Fruit fly (Drosophila melanogaster) whole organism, embryonic: ENCODE measurements around the gene Sox102F.

Experiments
- Ada2b ChIP-seq: fragments of 200-800 bp; sonication (Bioruptor generic); IDR thresholded peaks from 2 replicates; pipeline ENCODE4 v1.3.6; 2022; ENCODE audit warnings: missing biosample characterization, missing genetic modification characterization
- Bgb ChIP-seq: fragments of 200-800 bp; sonication (Bioruptor generic); IDR thresholded peaks from 2 replicates; pipeline ENCODE4 v1.3.6; 2022; ENCODE audit warnings: missing biosample characterization, missing genetic modification characterization; ENCODE audit not compliant: partially characterized antibody
- CG10321 ChIP-seq: fragments of 200-800 bp; sonication (Bioruptor generic); IDR thresholded peaks from 2 replicates; pipeline ENCODE4 v1.3.6; 2022; ENCODE audit warnings: missing biosample characterization, missing genetic modification characterization
- CG12104 ChIP-seq: fragments of 200-800 bp; sonication (Bioruptor generic); optimal IDR thresholded peaks from 3 replicates; lab custom pipeline; 2016; ENCODE audit warnings: missing biosample characterization, missing genetic modification characterization
- CG13424 ChIP-seq: fragments of 200-800 bp; sonication (Bioruptor generic); optimal IDR thresholded peaks from 2 replicates; lab custom pipeline; 2019; ENCODE audit warnings: missing biosample characterization, mild to moderate bottlenecking, missing genetic modification characterization, moderate library complexity
- CG13775 ChIP-seq: fragments of 200-800 bp; sonication (Bioruptor generic); optimal IDR thresholded peaks from 3 replicates; lab custom pipeline; 2017; ENCODE audit warnings: missing biosample characterization, mild to moderate bottlenecking, missing genetic modification characterization
- CG1529 ChIP-seq: fragments of 200-800 bp; sonication (Bioruptor generic); optimal IDR thresholded peaks from 3 replicates; lab custom pipeline; 2018; ENCODE audit warnings: missing biosample characterization, missing genetic modification characterization
- CG17912 ChIP-seq: fragments of 200-800 bp; sonication (Bioruptor generic); optimal IDR thresholded peaks from 2 replicates; lab custom pipeline; 2018; ENCODE audit warnings: missing biosample characterization, mild to moderate bottlenecking, missing genetic modification characterization
- CG2712 ChIP-seq: fragments of 200-800 bp; optimal IDR thresholded peaks from 3 replicates; lab custom pipeline; 2019; ENCODE audit warnings: missing biosample characterization, mild to moderate bottlenecking, missing genetic modification characterization, moderate library complexity
- CG3065 ChIP-seq: fragments of 200-800 bp; sonication (Bioruptor generic); optimal IDR thresholded peaks from 2 replicates; lab custom pipeline; 2016; ENCODE audit warnings: missing biosample characterization, missing genetic modification characterization
- CG31224 ChIP-seq: fragments of 200-800 bp; sonication (Bioruptor generic); IDR thresholded peaks from 2 replicates; pipeline ENCODE4 v1.3.6; 2022; ENCODE audit warnings: missing biosample characterization, missing genetic modification characterization
- CG34422 ChIP-seq: fragments of 200-800 bp; sonication (Bioruptor generic); IDR thresholded peaks from 3 replicates; pipeline ENCODE4 v1.3.6; 2022; ENCODE audit warnings: missing biosample characterization, missing genetic modification characterization
- CG3726 ChIP-seq: fragments of 200-800 bp; sonication (Bioruptor generic); IDR thresholded peaks from 3 replicates; pipeline ENCODE4, ENCODE4 v1.3.6; 2022; ENCODE audit warnings: missing biosample characterization, missing genetic modification characterization
- CG4854 ChIP-seq: fragments of 200-800 bp; sonication (Bioruptor generic); optimal IDR thresholded peaks from 2 replicates; lab custom pipeline; 2016; ENCODE audit warnings: missing biosample characterization, missing genetic modification characterization, inconsistent platforms
- CG5180 ChIP-seq: fragments of 200-800 bp; sonication (Bioruptor generic); optimal IDR thresholded peaks from 3 replicates; lab custom pipeline; 2017; ENCODE audit warnings: missing biosample characterization, missing genetic modification characterization, mild to moderate bottlenecking, moderate library complexity, missing genetic modification reagents
- CG6175 ChIP-seq: fragments of 200-800 bp; sonication (Bioruptor generic); IDR thresholded peaks from 3 replicates; pipeline ENCODE4 v1.3.6; 2022; ENCODE audit warnings: missing biosample characterization, missing genetic modification characterization
- CG6854 ChIP-seq: fragments of 200-800 bp; sonication (Bioruptor generic); optimal IDR thresholded peaks from 3 replicates; lab custom pipeline; 2017; ENCODE audit warnings: missing biosample characterization, mild to moderate bottlenecking, missing genetic modification characterization
- CG7963 ChIP-seq: fragments of 200-800 bp; sonication (Bioruptor generic); IDR thresholded peaks from 3 replicates; pipeline ENCODE4 v1.3.6; 2022; ENCODE audit warnings: missing biosample characterization, missing genetic modification characterization; ENCODE audit not compliant: partially characterized antibody
- CG8765 ChIP-seq: fragments of 200-800 bp; sonication (Bioruptor generic); IDR thresholded peaks from 2 replicates; pipeline ENCODE4 v1.3.6; 2022; ENCODE audit warnings: missing biosample characterization, missing genetic modification characterization
- CG8924 ChIP-seq: fragments of 200-800 bp; optimal IDR thresholded peaks from 3 replicates; lab custom pipeline; 2019; ENCODE audit warnings: missing biosample characterization, mild to moderate bottlenecking, missing genetic modification characterization, moderate library complexity
- Camta ChIP-seq: fragments of 200-800 bp; sonication (Bioruptor generic); optimal IDR thresholded peaks from 2 replicates; lab custom pipeline; 2016; ENCODE audit warnings: missing biosample characterization, missing genetic modification characterization
- CkIIα-i1 ChIP-seq: fragments of 200-800 bp; sonication (Bioruptor generic); IDR thresholded peaks from 2 replicates; pipeline ENCODE4 v1.3.6; 2022; ENCODE audit warnings: missing biosample characterization, missing genetic modification characterization
- D19A ChIP-seq: fragments of 200-800 bp; optimal IDR thresholded peaks from 3 replicates; lab custom pipeline; 2019; ENCODE audit warnings: missing biosample characterization, mild to moderate bottlenecking, missing genetic modification characterization, moderate library complexity
- Dbx ChIP-seq: fragments of 200-800 bp; sonication (Bioruptor generic); IDR thresholded peaks from 3 replicates; pipeline ENCODE4 v1.3.6; 2022; ENCODE audit warnings: missing biosample characterization, missing genetic modification characterization
- Dip3 ChIP-seq: fragments of 200-800 bp; sonication (Bioruptor generic); optimal IDR thresholded peaks from 3 replicates; lab custom pipeline; 2016; ENCODE audit warnings: missing biosample characterization, missing genetic modification characterization
- ERR ChIP-seq: fragments of 200-800 bp; sonication (Bioruptor generic); optimal IDR thresholded peaks from 2 replicates; lab custom pipeline; 2016; ENCODE audit warnings: missing biosample characterization, missing genetic modification characterization
- Fer2 ChIP-seq: fragments of 200-800 bp; sonication (Bioruptor generic); optimal IDR thresholded peaks from 2 replicates; lab custom pipeline; 2018; ENCODE audit warnings: missing biosample characterization, mild to moderate bottlenecking, missing genetic modification characterization, moderate library complexity
- HLH4C ChIP-seq: fragments of 200-800 bp; sonication (Bioruptor generic); IDR thresholded peaks from 3 replicates; pipeline ENCODE4 v1.3.6; 2022; ENCODE audit warnings: missing biosample characterization, missing genetic modification characterization; ENCODE audit not compliant: partially characterized antibody
- HLH54F ChIP-seq: fragments of 200-800 bp; sonication (Bioruptor generic); optimal IDR thresholded peaks from 3 replicates; lab custom pipeline; 2016; ENCODE audit warnings: missing biosample characterization, missing genetic modification characterization
- Hmx ChIP-seq: fragments of 200-800 bp; sonication (Bioruptor generic); optimal IDR thresholded peaks from 2 replicates; lab custom pipeline; 2016; ENCODE audit warnings: missing biosample characterization, missing genetic modification characterization
- MBD-R2 ChIP-seq: fragments of 200-800 bp; sonication (Bioruptor generic); IDR thresholded peaks from 2 replicates; pipeline ENCODE4 v1.3.6; 2022; ENCODE audit warnings: missing biosample characterization, missing genetic modification characterization
- Mes4 ChIP-seq: fragments of 200-800 bp; sonication (Bioruptor generic); optimal IDR thresholded peaks from 2 replicates; lab custom pipeline; 2016; ENCODE audit warnings: missing biosample characterization, missing genetic modification characterization
- NfI ChIP-seq: fragments of 200-800 bp; sonication (Bioruptor generic); optimal IDR thresholded peaks from 3 replicates; lab custom pipeline; 2018; ENCODE audit warnings: missing biosample characterization, mild to moderate bottlenecking, missing genetic modification characterization, moderate library complexity
- Oli ChIP-seq: fragments of 200-800 bp; sonication (Bioruptor generic); optimal IDR thresholded peaks from 2 replicates; lab custom pipeline; 2018; ENCODE audit warnings: missing biosample characterization, mild to moderate bottlenecking, missing genetic modification characterization, moderate library complexity
- btn ChIP-seq: fragments of 200-800 bp; sonication (Bioruptor generic); optimal IDR thresholded peaks from 2 replicates; lab custom pipeline; 2016; ENCODE audit warnings: missing biosample characterization, missing genetic modification characterization
- cato ChIP-seq: fragments of 200-800 bp; sonication (Bioruptor generic); optimal IDR thresholded peaks from 2 replicates; lab custom pipeline; 2016; ENCODE audit warnings: missing biosample characterization, missing genetic modification characterization, borderline replicate concordance
- corto ChIP-seq: fragments of 200-800 bp; sonication (Bioruptor generic); optimal IDR thresholded peaks from 2 replicates; lab custom pipeline; 2016; ENCODE audit warnings: missing biosample characterization, mild to moderate bottlenecking, missing genetic modification characterization, moderate library complexity
- dimm ChIP-seq: fragments of 200-800 bp; sonication (Bioruptor generic); IDR thresholded peaks from 2 replicates; pipeline ENCODE4 v1.3.6; 2022; ENCODE audit warnings: missing biosample characterization, missing genetic modification characterization
- dmrt11E ChIP-seq: fragments of 200-800 bp; sonication (Bioruptor generic); optimal IDR thresholded peaks from 3 replicates; lab custom pipeline; 2018; ENCODE audit warnings: missing biosample characterization, mild to moderate bottlenecking, missing genetic modification characterization, moderate library complexity
- fd96Cb ChIP-seq: fragments of 200-800 bp; sonication (Bioruptor generic); optimal IDR thresholded peaks from 2 replicates; lab custom pipeline; 2018; ENCODE audit warnings: missing biosample characterization, mild to moderate bottlenecking, missing genetic modification characterization, moderate library complexity
- hth ChIP-seq: fragments of >200 bp; optimal IDR thresholded peaks from 2 replicates; lab custom pipeline; 2017; ENCODE audit warnings: inconsistent platforms
- insv ChIP-seq, 2 experiments: fragments of 200-800 bp; sonication (Bioruptor generic); optimal IDR thresholded peaks; 3 replicates each; lab custom pipeline; 2016 to 2018; ENCODE audit warnings: missing biosample characterization in 2 of 2, missing genetic modification characterization in 2 of 2
- kah ChIP-seq: fragments of 200-800 bp; sonication (Bioruptor generic); optimal IDR thresholded peaks from 2 replicates; lab custom pipeline; 2018; ENCODE audit warnings: missing biosample characterization, mild to moderate bottlenecking, missing genetic modification characterization
- lmd ChIP-seq: fragments of 200-800 bp; sonication (Bioruptor generic); IDR thresholded peaks from 2 replicates; pipeline ENCODE4 v1.3.6; 2022; ENCODE audit warnings: missing biosample characterization, missing genetic modification characterization
- onecut ChIP-seq: fragments of 200-800 bp; sonication (Bioruptor generic); IDR thresholded peaks from 2 replicates; pipeline ENCODE4 v1.3.6; 2022; ENCODE audit warnings: missing biosample characterization, missing genetic modification characterization
- sens-2 ChIP-seq: fragments of 200-800 bp; sonication (Bioruptor generic); IDR thresholded peaks from 2 replicates; pipeline ENCODE4 v1.3.6; 2022; ENCODE audit warnings: missing biosample characterization, missing genetic modification characterization
- sqz ChIP-seq: fragments of 200-800 bp; sonication (Bioruptor generic); optimal IDR thresholded peaks from 3 replicates; lab custom pipeline; 2018; ENCODE audit warnings: missing biosample characterization, mild to moderate bottlenecking, missing genetic modification characterization
- tin ChIP-seq: fragments of 200-800 bp; sonication (Bioruptor generic); optimal IDR thresholded peaks from 3 replicates; lab custom pipeline; 2016; ENCODE audit warnings: missing biosample characterization, missing genetic modification characterization
- unc-4 ChIP-seq: fragments of 200-800 bp; sonication (Bioruptor generic); IDR thresholded peaks from 2 replicates; pipeline ENCODE4 v1.3.6; 2022; ENCODE audit warnings: missing biosample characterization, missing genetic modification characterization; ENCODE audit not compliant: partially characterized antibody

Sox102F gene

dm6 chr4:807422-808391 lies 26.5 kb downstream of the Sox102F start (continued):
- TF ChIP-seq tin (GFP tag; lab: Kevin White, UChicago): peak; percentile 80
- TF ChIP-seq CG3065 (GFP tag; lab: Kevin White, UChicago): no peak
- peak; percentile 79 for TF ChIP-seq lmd (GFP tag; lab: Robert Waterston, UW)
- no peak for TF ChIP-seq CG8765 (GFP tag; lab: Robert Waterston, UW)
- no peak for TF ChIP-seq CG7963 (GFP tag; lab: Robert Waterston, UW)
- TF ChIP-seq HLH4C (GFP tag; lab: Robert Waterston, UW): no peak
- peak; percentile 77 for TF ChIP-seq CG2712
- TF ChIP-seq dimm: no peak
- peak; percentile 77 for TF ChIP-seq cato
- peak; percentile 72 for TF ChIP-seq Mes4
- TF ChIP-seq kah: peak; percentile 62
- no peak for TF ChIP-seq ERR (GFP tag; lab: Kevin White, UChicago)
- peak; percentile 91 for TF ChIP-seq CG10321 (GFP tag; lab: Robert Waterston, UW)
- peak; percentile 69 for TF ChIP-seq CG5180
- TF ChIP-seq CG6854: peak; percentile 80
- TF ChIP-seq Dip3 (GFP tag; lab: Kevin White, UChicago): peak; percentile 52
- peak; percentile 75 for TF ChIP-seq Ada2b
- no peak for TF ChIP-seq corto (GFP tag; lab: Kevin White, UChicago)
- peak in 1 of 2 experiments; percentile 54 for TF ChIP-seq insv (GFP tag; optimal IDR thresholded peaks at IDR 0.05; lab: Kevin White, UChicago)
- TF ChIP-seq CG13424 (tag; lab: Kevin White, UChicago): peak; percentile 91
- TF ChIP-seq CG1529 (GFP tag; lab: Kevin White, UChicago): peak; percentile 86
- peak; percentile 82 for TF ChIP-seq dmrt11E (tag; lab: Kevin White, UChicago)
- TF ChIP-seq CG34422 (GFP tag; lab: Robert Waterston, UW): no peak
- TF ChIP-seq btn: peak; percentile 56
- TF ChIP-seq Camta (GFP tag; lab: Kevin White, UChicago): peak; percentile 86
- TF ChIP-seq D19A (tag; lab: Kevin White, UChicago): peak; percentile 53
- TF ChIP-seq Hmx: peak; percentile 42
- peak; percentile 86 for TF ChIP-seq CG12104 (GFP tag; lab: Kevin White, UChicago)
- no peak for TF ChIP-seq unc-4 (GFP tag; lab: Robert Waterston, UW)
- peak; percentile 75 for TF ChIP-seq CG8924 (tag; lab: Kevin White, UChicago)
- no peak for TF ChIP-seq hth (lab: Kevin White, UChicago)
- peak; percentile 83 for TF ChIP-seq HLH54F (GFP tag; lab: Kevin White, UChicago)
- TF ChIP-seq fd96Cb (tag; lab: Kevin White, UChicago): peak; percentile 86
- TF ChIP-seq CG31224 (GFP tag; lab: Robert Waterston, UW): no peak; the same call in none of the 2 replicates
- no peak for TF ChIP-seq CG6175 (GFP tag; lab: Robert Waterston, UW)
- no peak for TF ChIP-seq sens-2
- peak; percentile 56 for TF ChIP-seq sqz (GFP tag; lab: Kevin White, UChicago)
- no peak for TF ChIP-seq CG3726 (GFP tag; lab: Robert Waterston, UW)
- no peak for TF ChIP-seq CG17912 (GFP tag; lab: Kevin White, UChicago)
- peak; percentile 83 for TF ChIP-seq NfI (GFP tag; lab: Kevin White, UChicago)
- TF ChIP-seq Fer2 (tag; lab: Kevin White, UChicago): peak; percentile 29
- peak; percentile 59 for TF ChIP-seq onecut (GFP tag; lab: Robert Waterston, UW)
- TF ChIP-seq CG4854 (GFP tag; lab: Kevin White, UChicago): peak; percentile 53
- no peak for TF ChIP-seq CkIIα-i1 (GFP tag; lab: Robert Waterston, UW)
- TF ChIP-seq CG13775 (GFP tag; lab: Kevin White, UChicago): peak; percentile 86
- no peak for TF ChIP-seq Bgb (GFP tag; lab: Robert Waterston, UW)
- peak; percentile 92 for TF ChIP-seq Oli (tag; lab: Kevin White, UChicago)
- no peak; the same call in 1 of the 2 replicates for TF ChIP-seq MBD-R2
- no peak; the same call in 2 of the 3 replicates for TF ChIP-seq Dbx (GFP tag; lab: Robert Waterston, UW)
